Worm (Caenorhabditis elegans): Measurements from ENCODE around the gene klp-4.

The klp-4 gene

ce11 chrX:3152361-3152760 is 26.1 kb downstream of the klp-4 start, which contains the start of gene bbln-1:
bbln-1 (minus strand) TSS chrX:3152461.
- TF ChIP-seq sma-9 (GFP tag; optimal IDR thresholded peaks at IDR 0.05) (no peak), sma-9 (tag; optimal IDR thresholded peaks at IDR 0.05) (no peak), fos-1 (tag; optimal IDR thresholded peaks at IDR 0.05) (no peak), blmp-1 (tag; optimal IDR thresholded peaks at IDR 0.05; ENCODE audit: insufficient read depth) (no peak), ztf-1 (GFP tag; conservative IDR thresholded peaks at IDR 0.05) (no peak), F13H6.1 (tag; optimal IDR thresholded peaks at IDR 0.05) (no peak), ZK546.5 (tag; optimal IDR thresholded peaks at IDR 0.05) (no peak), ztf-4 (tag; optimal IDR thresholded peaks at IDR 0.05) (no peak), mbf-1 (tag; optimal IDR thresholded peaks at IDR 0.05) (no peak), zag-1 (tag; optimal IDR thresholded peaks at IDR 0.05) (no peak), egl-27 (tag; optimal IDR thresholded peaks at IDR 0.05) (no peak), aly-2 (tag; optimal IDR thresholded peaks at IDR 0.05) (no peak), unc-62 (GFP tag; optimal IDR thresholded peaks at IDR 0.05) (no peak), dmd-4 (tag; optimal IDR thresholded peaks at IDR 0.05) (no peak), ama-1 (optimal IDR thresholded peaks at IDR 0.05) (no peak), lin-39 (tag; optimal IDR thresholded peaks at IDR 0.05) (no peak), lin-11 (tag; optimal IDR thresholded peaks at IDR 0.05) (no peak), nhr-25 (tag; optimal IDR thresholded peaks at IDR 0.05) (no peak), peb-1 (tag; optimal IDR thresholded peaks at IDR 0.05) (no peak)

ce11 chrX:3145265-3145664 is 33.2 kb downstream of the klp-4 start, which contains the start of gene C15C7.4:
C15C7.4 (plus strand) TSS chrX:3145565.
- TF ChIP-seq egl-27 (tag; optimal IDR thresholded peaks at IDR 0.05) (no peak), gmeb-1 (tag; optimal IDR thresholded peaks at IDR 0.05) (no peak), fos-1 (tag; optimal IDR thresholded peaks at IDR 0.05) (no peak), lin-11 (tag; optimal IDR thresholded peaks at IDR 0.05) (no peak), sma-3 (GFP tag; optimal IDR thresholded peaks at IDR 0.05) (no peak), peb-1 (tag; optimal IDR thresholded peaks at IDR 0.05) (no peak), unc-62 (GFP tag; optimal IDR thresholded peaks at IDR 0.05) (no peak), mab-5 (tag; optimal IDR thresholded peaks at IDR 0.05) (no peak), C34F6.9 (tag; optimal IDR thresholded peaks at IDR 0.05) (no peak), sem-4 (tag; optimal IDR thresholded peaks at IDR 0.05) (no peak), nhr-21 (tag; optimal IDR thresholded peaks at IDR 0.05) (no peak), unc-39 (tag; optimal IDR thresholded peaks at IDR 0.05) (no peak), ceh-16 (tag; optimal IDR thresholded peaks at IDR 0.05) (no peak), sma-9 (GFP tag; optimal IDR thresholded peaks at IDR 0.05) (no peak), sma-9 (tag; optimal IDR thresholded peaks at IDR 0.05) (no peak), ZK546.5 (tag; optimal IDR thresholded peaks at IDR 0.05) (no peak)

- TF ChIP-seq nhr-12 (tag; optimal IDR thresholded peaks at IDR 0.05) (no peak), sma-9 (GFP tag; optimal IDR thresholded peaks at IDR 0.05) (peak; percentile 19), sma-9 (tag; optimal IDR thresholded peaks at IDR 0.05) (no peak), egl-27 (tag; optimal IDR thresholded peaks at IDR 0.05) (no peak), fos-1 (tag; optimal IDR thresholded peaks at IDR 0.05) (peak; percentile 20), zag-1 (tag; optimal IDR thresholded peaks at IDR 0.05) (no peak)
These were observed 36.8 kb downstream of the klp-4 start for ce11 chrX:3141704-3142103.

ce11 chrX:3139516-3140301 is 38.8 kb downstream of the klp-4 start:
- no peak for TF ChIP-seq dmd-4 (tag; optimal IDR thresholded peaks at IDR 0.05)

- peak; percentile 10 for TF ChIP-seq nhr-21 (tag; optimal IDR thresholded peaks at IDR 0.05)
- TF ChIP-seq C34F6.9 (tag; optimal IDR thresholded peaks at IDR 0.05): no peak
These were observed 43.3 kb downstream of the klp-4 start, which contains the start of gene K10B3.1 for ce11 chrX:3135186-3135585. K10B3.1 (plus strand) TSS chrX:3135486.

ce11 chrX:3127626-3128142 is 50.8 kb downstream of the klp-4 start:
- TF ChIP-seq unc-62 (GFP tag; optimal IDR thresholded peaks at IDR 0.05) (no peak), nhr-237 (tag; optimal IDR thresholded peaks at IDR 0.05) (peak; percentile 21), nhr-77 (tag; optimal IDR thresholded peaks at IDR 0.05) (peak; percentile 9), crh-2 (tag; optimal IDR thresholded peaks at IDR 0.05) (peak; percentile 96), lin-13 (GFP tag; optimal IDR thresholded peaks at IDR 0.05) (peak; percentile 84), snpc-4 (tag; optimal IDR thresholded peaks at IDR 0.05) (peak; percentile 82), egl-27 (tag; optimal IDR thresholded peaks at IDR 0.05) (peak; percentile 95), ztf-11 (tag; optimal IDR thresholded peaks at IDR 0.05) (peak; percentile 9), mdl-1 (tag; optimal IDR thresholded peaks at IDR 0.05) (peak; percentile 67 to 87), ceh-82 (tag; optimal IDR thresholded peaks at IDR 0.05) (peak; percentile 55), fos-1 (tag; optimal IDR thresholded peaks at IDR 0.05) (peak; percentile 97), Y55F3AM.14 (GFP tag; optimal IDR thresholded peaks at IDR 0.05) (peak; percentile 93), nhr-129 (tag; optimal IDR thresholded peaks at IDR 0.05) (peak; percentile 98), nhr-23 (tag; optimal IDR thresholded peaks at IDR 0.05) (no peak), unc-39 (tag; optimal IDR thresholded peaks at IDR 0.05) (peak; percentile 92), elt-3 (tag; optimal IDR thresholded peaks at IDR 0.05) (no peak), mab-5 (tag; optimal IDR thresholded peaks at IDR 0.05) (peak; percentile 85), nhr-12 (tag; optimal IDR thresholded peaks at IDR 0.05) (no peak), peb-1 (tag; optimal IDR thresholded peaks at IDR 0.05) (peak; percentile 44), F13H6.1 (tag; optimal IDR thresholded peaks at IDR 0.05) (peak; percentile 98), ztf-4 (tag; optimal IDR thresholded peaks at IDR 0.05) (peak; percentile 87), alr-1 (tag; optimal IDR thresholded peaks at IDR 0.05) (no peak)

Data from whole organism, L2 larva.